ENCODE assay signal across 6 worm cellular contexts in genomic region chrIII:7925968-7926367, ce11.
A peak's percentile ranks its signal among the peaks of the same experiment; 100 is the strongest.
TF ChIP-seq lines count a peak whose summit lies in the region.

No protein-coding gene starts in this region.

TF ChIP-seq in whole organism, L1 larva, 84 proteins besides CTCF, POLR2A, EP300 and RAD21:
- peak; percentile 27 for TF ChIP-seq blmp-1 (tag; optimal IDR thresholded peaks at IDR 0.05; lab: Kevin White, UChicago)
- TF ChIP-seq unc-62 (GFP tag; optimal IDR thresholded peaks at IDR 0.05; lab: Kevin White, UChicago) = no peak
- TF ChIP-seq ceh-63 (GFP tag; optimal IDR thresholded peaks at IDR 0.05; lab: Kevin White, UChicago) = no peak

TF ChIP-seq in whole organism, L3 larva, 47 proteins besides CTCF, POLR2A, EP300 and RAD21:
- TF ChIP-seq pha-4 (tag; optimal IDR thresholded peaks at IDR 0.05; lab: Kevin White, UChicago) (peak; percentile 48), nhr-12 (tag; optimal IDR thresholded peaks at IDR 0.05; lab: Kevin White, UChicago) (no peak), pqm-1 (tag; optimal IDR thresholded peaks at IDR 0.05; lab: Kevin White, UChicago) (no peak), nhr-77 (tag; optimal IDR thresholded peaks at IDR 0.05; lab: Kevin White, UChicago) (no peak), snpc-4 (tag; optimal IDR thresholded peaks at IDR 0.05; lab: Kevin White, UChicago) (peak; percentile 3)

TF ChIP-seq in whole organism, L4 larva, 104 proteins besides CTCF, POLR2A, EP300 and RAD21:
- TF ChIP-seq madf-5 (GFP tag; IDR thresholded peaks at IDR 0.05; lab: Robert Waterston, UW) = no peak
- TF ChIP-seq tra-1 (GFP tag; IDR thresholded peaks at IDR 0.05; lab: Robert Waterston, UW) = no peak
- no peak for TF ChIP-seq daf-12 (tag; optimal IDR thresholded peaks at IDR 0.05; lab: Kevin White, UChicago)
- no peak for TF ChIP-seq unc-39 (tag; optimal IDR thresholded peaks at IDR 0.05; lab: Kevin White, UChicago)
- peak; percentile 7 for TF ChIP-seq mes-2 (tag; optimal IDR thresholded peaks at IDR 0.05; lab: Kevin White, UChicago; ENCODE audit: poor library complexity, severe bottlenecking)
- TF ChIP-seq spr-1 (tag; optimal IDR thresholded peaks at IDR 0.05; lab: Kevin White, UChicago) = no peak
- no peak for TF ChIP-seq nhr-102 (tag; optimal IDR thresholded peaks at IDR 0.05; lab: Kevin White, UChicago)
- TF ChIP-seq dpl-1 (GFP tag; optimal IDR thresholded peaks at IDR 0.05; lab: Kevin White, UChicago) = no peak
- peak; percentile 70 for TF ChIP-seq aha-1 (tag; lab: Kevin White, UChicago)
- no peak for TF ChIP-seq spr-3 (GFP tag; optimal IDR thresholded peaks at IDR 0.05; lab: Kevin White, UChicago)
- no peak for TF ChIP-seq hif-1 (tag; optimal IDR thresholded peaks at IDR 0.05; lab: Kevin White, UChicago)

TF ChIP-seq in whole organism, late embryonic, 69 proteins besides CTCF, POLR2A, EP300 and RAD21:
- no peak for TF ChIP-seq F13H6.1 (tag; optimal IDR thresholded peaks at IDR 0.05; lab: Kevin White, UChicago)
- peak; percentile 11 for TF ChIP-seq ceh-2 (tag; optimal IDR thresholded peaks at IDR 0.05; lab: Kevin White, UChicago)

TF ChIP-seq in whole organism, mixed stage, embryonic, 35 proteins besides CTCF, POLR2A, EP300 and RAD21:
- TF ChIP-seq pha-4 (tag; optimal IDR thresholded peaks at IDR 0.05; lab: Kevin White, UChicago) (peak; percentile 34), elt-1 (tag; optimal IDR thresholded peaks at IDR 0.05; lab: Kevin White, UChicago; ENCODE audit: borderline replicate concordance, insufficient read depth) (no peak), drap-1 (GFP tag; optimal IDR thresholded peaks at IDR 0.05; lab: Kevin White, UChicago) (no peak), ham-2 (GFP tag; optimal IDR thresholded peaks at IDR 0.05; lab: Kevin White, UChicago) (peak; percentile 78), lsy-2 (tag; optimal IDR thresholded peaks at IDR 0.05; lab: Kevin White, UChicago) (peak; percentile 2), nhr-237 (tag; optimal IDR thresholded peaks at IDR 0.05; lab: Kevin White, UChicago) (peak; percentile 24)

TF ChIP-seq in whole organism, young adult, 124 proteins besides CTCF, POLR2A, EP300 and RAD21:
- TF ChIP-seq hmg-1.2 (GFP tag; IDR thresholded peaks at IDR 0.05; lab: Robert Waterston, UW) (peak; percentile 36; the same call in 1 of the 2 replicates), ccch-3 (GFP tag; optimal IDR thresholded peaks at IDR 0.05; lab: Kevin White, UChicago) (no peak), sea-2 (GFP tag; IDR thresholded peaks at IDR 0.05; lab: Robert Waterston, UW) (no peak)
TF ChIP-seq in whole organism, young adult: peak in this region for 1.
